Fruit fly (Drosophila melanogaster) whole organism, wandering third instar larva: Measurements from ENCODE around the gene CG11811.

Experiments
- Abd-B ChIP-seq: fragments of >200 bp; optimal IDR thresholded peaks from 2 replicates; lab custom pipeline; 2017; ENCODE audit warnings: missing biosample characterization, missing genetic modification characterization
- CG32264 ChIP-seq: fragments of 200-800 bp; sonication (Bioruptor generic); optimal IDR thresholded peaks from 2 replicates; lab custom pipeline; 2016; ENCODE audit warnings: missing biosample characterization, missing genetic modification characterization
- Vsx2 ChIP-seq: fragments of 200-300, 225-300 bp; sonication (Bioruptor generic); optimal IDR thresholded peaks from 2 replicates; lab custom pipeline; 2018; ENCODE audit warnings: missing biosample characterization, missing genetic modification characterization; ENCODE audit not compliant: partially characterized antibody
- brk ChIP-seq: fragments of 200-800 bp; sonication (Bioruptor generic); optimal IDR thresholded peaks from 2 replicates; lab custom pipeline; 2016; ENCODE audit warnings: missing biosample characterization, mild to moderate bottlenecking, missing genetic modification characterization
- lola ChIP-seq: fragments of >200 bp; optimal IDR thresholded peaks from 2 replicates; lab custom pipeline; 2017; ENCODE audit warnings: missing biosample characterization, missing genetic modification characterization
- pan ChIP-seq: fragments of >200 bp; optimal IDR thresholded peaks from 2 replicates; lab custom pipeline; 2017
- psq ChIP-seq: fragments of 200-800 bp; sonication (Bioruptor generic); optimal IDR thresholded peaks from 3 replicates; lab custom pipeline; 2017; ENCODE audit warnings: missing biosample characterization, mild to moderate bottlenecking, missing genetic modification characterization, moderate library complexity
- sage ChIP-seq: fragments of 200-800 bp; sonication (Bioruptor generic); optimal IDR thresholded peaks from 2 replicates; lab custom pipeline; 2016; ENCODE audit warnings: missing biosample characterization, mild to moderate bottlenecking, missing genetic modification characterization
- usp ChIP-seq: fragments of >200 bp; optimal IDR thresholded peaks from 2 replicates; lab custom pipeline; 2017; ENCODE audit warnings: missing biosample characterization, missing genetic modification characterization

DNA sequence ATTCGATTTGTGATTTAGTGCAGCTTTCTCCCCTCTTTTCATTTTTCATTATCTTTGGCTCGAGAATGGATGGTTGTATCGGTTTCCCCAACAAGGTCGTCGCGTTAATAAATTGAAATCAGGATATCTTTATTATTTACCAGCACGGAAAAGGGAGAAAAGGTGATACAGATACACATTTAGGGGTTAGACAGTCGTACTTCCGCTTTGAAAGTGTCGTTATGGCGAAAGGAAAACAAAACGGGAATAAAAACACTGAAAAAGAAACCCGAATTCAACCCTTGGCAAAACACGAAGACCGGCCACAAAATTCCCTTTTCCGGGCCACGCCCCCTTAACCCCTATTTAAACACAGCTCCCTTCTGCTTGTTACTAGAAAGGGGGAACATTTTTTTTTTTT lies 6.3 kb upstream of the CG11811 start:
- TF ChIP-seq lola (GFP tag; lab: Kevin White, UChicago) (no peak), Vsx2 (no peak), psq (no peak), usp (no peak), sage (no peak), pan (lab: Kevin White, UChicago) (no peak), brk (no peak), CG32264 (GFP tag; lab: Kevin White, UChicago) (no peak), Abd-B (no peak)
